Fruit fly (Drosophila melanogaster) whole organism, embryonic: ENCODE data around the gene CG14694.

ENCODE experiments used
- Antp ChIP-seq: fragments of 200-800 bp; sonication (Bioruptor generic); optimal IDR thresholded peaks from 3 replicates; lab custom pipeline; 2016; ENCODE audit warnings: missing biosample characterization, missing genetic modification characterization
- Bdp1 ChIP-seq: fragments of 200-800 bp; sonication (Bioruptor generic); optimal IDR thresholded peaks from 3 replicates; lab custom pipeline; 2016; ENCODE audit warnings: missing biosample characterization, missing genetic modification characterization
- CG10274 ChIP-seq: fragments of 200-800 bp; sonication (Bioruptor generic); optimal IDR thresholded peaks from 3 replicates; lab custom pipeline; 2017; ENCODE audit warnings: missing biosample characterization, mild to moderate bottlenecking, missing genetic modification characterization
- CG11560 ChIP-seq: fragments of 200-800 bp; sonication (Bioruptor generic); IDR thresholded peaks from 3 replicates; pipeline ENCODE4 v1.3.6; 2022; ENCODE audit warnings: missing biosample characterization, missing genetic modification characterization
- CG1233 ChIP-seq: fragments of 200-800 bp; sonication (Bioruptor generic); optimal IDR thresholded peaks from 4 replicates; lab custom pipeline; 2018; ENCODE audit warnings: missing biosample characterization, mild to moderate bottlenecking, missing genetic modification characterization
- CG13287 ChIP-seq: fragments of 200-800 bp; sonication (Bioruptor generic); IDR thresholded peaks from 2 replicates; pipeline ENCODE4 v1.3.6; 2022; ENCODE audit warnings: missing biosample characterization, missing genetic modification characterization; ENCODE audit not compliant: partially characterized antibody
- CG14860 ChIP-seq: fragments of 200-800 bp; sonication (Bioruptor generic); IDR thresholded peaks from 3 replicates; pipeline ENCODE4 v1.3.6; 2022; ENCODE audit warnings: missing biosample characterization, missing genetic modification characterization; ENCODE audit not compliant: partially characterized antibody
- CG17359 ChIP-seq: fragments of 200-800 bp; sonication (Bioruptor generic); optimal IDR thresholded peaks from 3 replicates; lab custom pipeline; 2018; ENCODE audit warnings: missing biosample characterization, mild to moderate bottlenecking, missing genetic modification characterization, moderate library complexity
- CG17568 ChIP-seq: fragments of 200-800 bp; sonication (Bioruptor generic); optimal IDR thresholded peaks from 2 replicates; lab custom pipeline; 2018; ENCODE audit warnings: missing biosample characterization, mild to moderate bottlenecking, missing genetic modification characterization, moderate library complexity
- CG17829 ChIP-seq: fragments of 200-800 bp; optimal IDR thresholded peaks from 2 replicates; lab custom pipeline; 2019; ENCODE audit warnings: missing biosample characterization, mild to moderate bottlenecking, missing genetic modification characterization, moderate library complexity
- CG18262 ChIP-seq: fragments of 200-800 bp; optimal IDR thresholded peaks from 3 replicates; lab custom pipeline; 2019; ENCODE audit warnings: missing biosample characterization, mild to moderate bottlenecking, missing genetic modification characterization, moderate library complexity
- CG2120 ChIP-seq: fragments of 200-800 bp; sonication (Bioruptor generic); optimal IDR thresholded peaks from 3 replicates; lab custom pipeline; 2016; ENCODE audit warnings: missing biosample characterization, missing genetic modification characterization
- CG4282 ChIP-seq: fragments of 200-800 bp; sonication (Bioruptor generic); optimal IDR thresholded peaks from 2 replicates; lab custom pipeline; 2016; ENCODE audit warnings: missing biosample characterization, missing genetic modification characterization
- CG4617 ChIP-seq: fragments of 200-800 bp; sonication (Bioruptor generic); optimal IDR thresholded peaks from 3 replicates; lab custom pipeline; 2016; ENCODE audit warnings: missing biosample characterization, missing genetic modification characterization, borderline replicate concordance
- CG4730 ChIP-seq: fragments of 200-800 bp; sonication (Bioruptor generic); IDR thresholded peaks from 2 replicates; pipeline ENCODE4 v1.3.6; 2022; ENCODE audit warnings: missing biosample characterization, missing genetic modification characterization
- CG6654 ChIP-seq: fragments of 200-800 bp; sonication (Bioruptor generic); optimal IDR thresholded peaks from 2 replicates; lab custom pipeline; 2017; ENCODE audit warnings: missing biosample characterization, mild to moderate bottlenecking, missing genetic modification characterization
- CG8359 ChIP-seq: fragments of 200-800 bp; sonication (Bioruptor generic); optimal IDR thresholded peaks from 2 replicates; lab custom pipeline; 2017; ENCODE audit warnings: missing biosample characterization, mild to moderate bottlenecking, missing genetic modification characterization, borderline replicate concordance
- CG9437 ChIP-seq: fragments of 200-800 bp; sonication (Bioruptor generic); optimal IDR thresholded peaks from 2 replicates; lab custom pipeline; 2018; ENCODE audit warnings: missing biosample characterization, mild to moderate bottlenecking, missing genetic modification characterization
- CG9727 ChIP-seq: fragments of 200-800 bp; sonication (Bioruptor generic); optimal IDR thresholded peaks from 3 replicates; lab custom pipeline; 2017; ENCODE audit warnings: missing biosample characterization, mild to moderate bottlenecking, missing genetic modification characterization
- Fer1 ChIP-seq: fragments of 200-800 bp; sonication (Bioruptor generic); optimal IDR thresholded peaks from 2 replicates; lab custom pipeline; 2017; ENCODE audit warnings: missing biosample characterization, mild to moderate bottlenecking, missing genetic modification characterization
- HmgD ChIP-seq: fragments of 200-800 bp; sonication (Bioruptor generic); optimal IDR thresholded peaks from 3 replicates; lab custom pipeline; 2016; ENCODE audit warnings: missing biosample characterization, missing genetic modification characterization
- Hr39 ChIP-seq: fragments of >200 bp; optimal IDR thresholded peaks from 2 replicates; lab custom pipeline; 2017
- Meics ChIP-seq: fragments of 200-800 bp; sonication (Bioruptor generic); optimal IDR thresholded peaks from 2 replicates; lab custom pipeline; 2017; ENCODE audit warnings: missing biosample characterization, mild to moderate bottlenecking, missing genetic modification characterization
- Opbp ChIP-seq: fragments of 200-800 bp; sonication (Bioruptor generic); IDR thresholded peaks from 3 replicates; pipeline ENCODE4 v1.3.6; 2022; ENCODE audit warnings: missing biosample characterization, missing genetic modification characterization; ENCODE audit not compliant: partially characterized antibody
- Rfx ChIP-seq: fragments of 200-800 bp; sonication (Bioruptor generic); IDR thresholded peaks from 2 replicates; pipeline ENCODE4 v1.3.6; 2022; ENCODE audit warnings: missing biosample characterization, missing genetic modification characterization
- Spps ChIP-seq: fragments of 200-800 bp; sonication (Bioruptor generic); optimal IDR thresholded peaks from 2 replicates; lab custom pipeline; 2018; ENCODE audit warnings: missing biosample characterization, mild to moderate bottlenecking, missing genetic modification characterization
- Xrp1 ChIP-seq: fragments of 200-800 bp; sonication (Bioruptor generic); IDR thresholded peaks from 2 replicates; pipeline ENCODE4 v1.3.6; 2022; ENCODE audit warnings: missing biosample characterization, missing genetic modification characterization
- ac ChIP-seq: fragments of 200-800 bp; sonication (Bioruptor generic); optimal IDR thresholded peaks from 3 replicates; lab custom pipeline; 2017; ENCODE audit warnings: missing biosample characterization, mild to moderate bottlenecking, missing genetic modification characterization
- amos ChIP-seq: fragments of 200-800 bp; sonication (Bioruptor generic); IDR thresholded peaks from 2 replicates; pipeline ENCODE4 v1.3.6; 2022; ENCODE audit warnings: missing biosample characterization, missing genetic modification characterization; ENCODE audit not compliant: partially characterized antibody
- bigmax ChIP-seq: fragments of 200-800 bp; sonication (Bioruptor generic); optimal IDR thresholded peaks from 2 replicates; lab custom pipeline; 2018; ENCODE audit warnings: missing biosample characterization, mild to moderate bottlenecking, missing genetic modification characterization
- chinmo ChIP-seq: fragments of 200-800 bp; sonication (Bioruptor generic); IDR thresholded peaks from 4 replicates; pipeline ENCODE4 v1.3.6; 2022; ENCODE audit warnings: missing biosample characterization, missing genetic modification characterization; ENCODE audit not compliant: partially characterized antibody
- dan ChIP-seq: fragments of 200-800 bp; sonication (Bioruptor generic); IDR thresholded peaks from 2 replicates; pipeline ENCODE4 v1.3.6; 2022; ENCODE audit warnings: missing biosample characterization, missing genetic modification characterization
- dpn ChIP-seq, 2 experiments: fragments of 200-800 bp; sonication (Bioruptor generic); optimal IDR thresholded peaks; 3 replicates each; lab custom pipeline; 2016; ENCODE audit warnings: missing biosample characterization in 2 of 2, missing genetic modification characterization in 2 of 2
- fd3F ChIP-seq: fragments of 200-800 bp; sonication (Bioruptor generic); optimal IDR thresholded peaks from 2 replicates; lab custom pipeline; 2018; ENCODE audit warnings: missing biosample characterization, mild to moderate bottlenecking, missing genetic modification characterization, moderate library complexity
- fu2 ChIP-seq: fragments of 200-800 bp; sonication (Bioruptor generic); optimal IDR thresholded peaks from 2 replicates; lab custom pipeline; 2016; ENCODE audit warnings: missing biosample characterization, missing genetic modification characterization
- gro ChIP-seq: fragments of 200-800 bp; sonication (Bioruptor generic); optimal IDR thresholded peaks from 2 replicates; lab custom pipeline; 2016; ENCODE audit warnings: missing biosample characterization, missing genetic modification characterization
- hkb ChIP-seq, 2 experiments: fragments of 200-800 bp in 1 of 2; fragments of >200 bp in 1 of 2; sonication (Bioruptor generic) in 1 of 2; IDR thresholded peaks in 1 of 2; optimal IDR thresholded peaks in 1 of 2; 2 replicates each; pipeline versions ENCODE4 v1.3.6 to Lab custom; 2017 to 2022; ENCODE audit warnings: missing biosample characterization in 1 of 2, missing genetic modification characterization in 1 of 2
- kah ChIP-seq: fragments of 200-800 bp; sonication (Bioruptor generic); optimal IDR thresholded peaks from 2 replicates; lab custom pipeline; 2018; ENCODE audit warnings: missing biosample characterization, mild to moderate bottlenecking, missing genetic modification characterization
- nerfin-2 ChIP-seq: fragments of 200-800 bp; sonication (Bioruptor generic); IDR thresholded peaks from 2 replicates; pipeline ENCODE4 v1.3.6; 2022; ENCODE audit warnings: missing biosample characterization, missing genetic modification characterization; ENCODE audit not compliant: partially characterized antibody
- org-1 ChIP-seq: fragments of 200-800 bp; sonication (Bioruptor generic); optimal IDR thresholded peaks from 2 replicates; lab custom pipeline; 2017; ENCODE audit warnings: missing biosample characterization, missing genetic modification characterization
- pan ChIP-seq, 4 experiments: fragments of >200 bp in 3 of 4; fragments of 200-800 bp in 1 of 4; sonication (Bioruptor generic) in 1 of 4; optimal IDR thresholded peaks in 3 of 4; IDR thresholded peaks in 1 of 4; 2 replicates each; pipeline versions ENCODE4 v1.3.6 to Lab custom; 2017 to 2022; ENCODE audit warnings: missing biosample characterization in 2 of 4, missing genetic modification characterization in 2 of 4, mixed read lengths in 1 of 4
- phol ChIP-seq: fragments of 200-800 bp; sonication (Bioruptor generic); optimal IDR thresholded peaks from 3 replicates; lab custom pipeline; 2018; ENCODE audit warnings: missing biosample characterization, mild to moderate bottlenecking, missing genetic modification characterization, moderate library complexity
- ranshi ChIP-seq: fragments of 200-800 bp; sonication (Bioruptor generic); IDR thresholded peaks from 2 replicates; pipeline ENCODE4 v1.3.6; 2022; ENCODE audit warnings: missing biosample characterization, missing genetic modification characterization
- sob ChIP-seq: fragments of 200-800 bp; sonication (Bioruptor generic); IDR thresholded peaks from 2 replicates; pipeline ENCODE4 v1.3.6; 2022; ENCODE audit warnings: missing biosample characterization, missing genetic modification characterization
- unpg ChIP-seq: fragments of 200-800 bp; sonication (Bioruptor generic); optimal IDR thresholded peaks from 3 replicates; lab custom pipeline; 2018; ENCODE audit warnings: missing biosample characterization, mild to moderate bottlenecking, missing genetic modification characterization, moderate library complexity
- vfl ChIP-seq: fragments of 200-800 bp; sonication (Bioruptor generic); optimal IDR thresholded peaks from 2 replicates; lab custom pipeline; 2016; ENCODE audit warnings: missing biosample characterization, missing genetic modification characterization
- z ChIP-seq: fragments of 200-800 bp; sonication (Bioruptor generic); IDR thresholded peaks from 3 replicates; pipeline ENCODE4 v1.3.6; 2022; ENCODE audit warnings: missing biosample characterization, missing genetic modification characterization
- zen ChIP-seq: fragments of 200-800 bp; sonication (Bioruptor generic); optimal IDR thresholded peaks from 3 replicates; lab custom pipeline; 2018; ENCODE audit warnings: missing biosample characterization, mild to moderate bottlenecking, missing genetic modification characterization, moderate library complexity

CG14694 gene

DNA sequence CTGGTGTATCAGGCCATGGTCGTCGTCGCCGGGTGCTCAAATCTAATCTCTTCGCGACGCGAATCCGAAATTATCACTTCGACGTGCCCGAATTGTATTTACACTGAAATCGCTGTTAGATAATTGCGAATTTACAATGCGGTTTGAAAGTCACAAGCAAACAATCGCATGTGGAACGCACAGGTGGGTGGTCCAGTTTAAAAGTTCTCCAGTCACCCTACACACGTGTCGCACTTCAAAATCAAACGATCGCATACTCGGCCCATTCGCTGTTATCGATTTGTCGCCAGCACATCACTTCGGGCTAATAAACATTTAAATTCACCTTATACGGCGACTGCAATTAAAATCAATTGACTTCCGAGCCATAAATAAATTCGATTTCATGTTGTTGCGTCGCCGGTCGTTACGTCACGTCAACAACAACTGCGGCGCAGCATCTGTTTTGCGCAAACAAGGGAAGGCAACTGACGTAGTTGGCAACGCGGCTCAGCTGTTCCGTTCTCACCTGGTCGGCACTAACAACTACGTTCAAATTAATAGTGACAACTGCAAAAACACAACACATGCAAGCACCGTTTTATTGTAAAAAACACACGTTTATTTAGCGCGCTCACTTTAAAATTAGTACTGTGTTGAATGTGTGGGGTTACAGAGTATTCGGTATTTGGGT lies 3.3 kb upstream of the CG14694 start, which contains the start of gene CG6574 (continued):
- TF ChIP-seq dan (GFP tag; lab: Robert Waterston, UW) (no peak), CG18262 (tag; lab: Kevin White, UChicago) (peak; percentile 25), CG9727 (no peak), Xrp1 (GFP tag; lab: Robert Waterston, UW) (peak; percentile 22; the same call in 1 of the 2 replicates), Opbp (GFP tag; lab: Robert Waterston, UW) (0 out of 3 replicates have a peak, but pooled peaks have one; percentile 14), fd3F (GFP tag; lab: Kevin White, UChicago) (no peak), unpg (GFP tag; lab: Kevin White, UChicago) (no peak), hkb (optimal IDR thresholded peaks at IDR 0.05; lab: Kevin White, UChicago) (no peak), hkb (GFP tag; IDR thresholded peaks at IDR 0.05; lab: Robert Waterston, UW) (peak; percentile 39), CG4282 (GFP tag; lab: Kevin White, UChicago) (no peak), CG4730 (GFP tag; lab: Robert Waterston, UW) (no peak), CG13287 (GFP tag; lab: Robert Waterston, UW) (no peak; the same call in 1 of the 2 replicates), phol (tag; lab: Kevin White, UChicago) (peak; percentile 33), CG9437 (GFP tag; lab: Kevin White, UChicago) (peak; percentile 98), pan (optimal IDR thresholded peaks at IDR 0.05; lab: Kevin White, UChicago) (no peak), pan (GFP tag; optimal IDR thresholded peaks at IDR 0.05 in 1 of 2, IDR thresholded peaks at IDR 0.05 in 1 of 2) (no peak), amos (GFP tag; lab: Robert Waterston, UW) (no peak), org-1 (peak; percentile 18), chinmo (peak; percentile 79; the same call in 3 of the 4 replicates), Hr39 (lab: Kevin White, UChicago) (no peak), fu2 (no peak), kah (GFP tag; lab: Kevin White, UChicago) (peak; percentile 45), CG11560 (tag; lab: Robert Waterston, UW) (no peak), CG14860 (GFP tag; lab: Robert Waterston, UW) (no peak), sob (GFP tag; lab: Robert Waterston, UW) (no peak), CG17359 (peak; percentile 28), CG17829 (peak; percentile 3), CG6654 (GFP tag; lab: Kevin White, UChicago) (peak; percentile 70), bigmax (GFP tag; lab: Kevin White, UChicago) (no peak), Antp (GFP tag; lab: Kevin White, UChicago) (no peak), CG17568 (GFP tag; lab: Kevin White, UChicago) (no peak), CG4617 (GFP tag; lab: Kevin White, UChicago) (no peak), Fer1 (peak; percentile 26), Spps (tag; lab: Kevin White, UChicago) (no peak), CG2120 (GFP tag; lab: Kevin White, UChicago) (no peak), z (GFP tag; lab: Robert Waterston, UW) (no peak), gro (GFP tag; lab: Kevin White, UChicago) (peak; percentile 6), CG10274 (GFP tag; lab: Kevin White, UChicago) (peak; percentile 97), dpn (GFP tag; optimal IDR thresholded peaks at IDR 0.05; lab: Kevin White, UChicago) (no peak), zen (tag; lab: Kevin White, UChicago) (no peak), ac (GFP tag; lab: Kevin White, UChicago) (no peak), vfl (GFP tag; lab: Kevin White, UChicago) (no peak), nerfin-2 (GFP tag; lab: Robert Waterston, UW) (no peak), CG8359 (GFP tag; lab: Kevin White, UChicago) (no peak), Meics (GFP tag; lab: Kevin White, UChicago) (peak; percentile 23), ranshi (GFP tag; lab: Robert Waterston, UW) (no peak), Rfx (GFP tag; lab: Robert Waterston, UW) (no peak), CG1233 (no peak), Bdp1 (GFP tag; lab: Kevin White, UChicago) (no peak), HmgD (GFP tag; lab: Kevin White, UChicago) (no peak)
